Fruit fly (Drosophila melanogaster) whole organism, pupa: ENCODE data around the gene Alg2.

ENCODE experiments used
- CG10348 ChIP-seq: fragments of 200-800 bp; sonication (Bioruptor generic); IDR thresholded peaks from 2 replicates; pipeline ENCODE4 v1.3.6; 2022; ENCODE audit warnings: missing biosample characterization, missing genetic modification characterization
- CG12605 ChIP-seq: fragments of 200-800 bp; sonication (Bioruptor generic); IDR thresholded peaks from 2 replicates; pipeline ENCODE4 v1.3.6; 2022; ENCODE audit warnings: missing biosample characterization, missing genetic modification characterization
- CG13204 ChIP-seq: fragments of 200-800 bp; sonication (Bioruptor generic); optimal IDR thresholded peaks from 2 replicates; lab custom pipeline; 2018; ENCODE audit warnings: missing biosample characterization, mild to moderate bottlenecking, missing genetic modification characterization, moderate library complexity
- CG14655 ChIP-seq: fragments of 200-800 bp; sonication (Bioruptor generic); optimal IDR thresholded peaks from 3 replicates; lab custom pipeline; 2017; ENCODE audit warnings: mild to moderate bottlenecking, missing biosample characterization, missing genetic modification reagents, missing genetic modification characterization
- CG15710 ChIP-seq: fragments of 200-800 bp; sonication (Bioruptor generic); optimal IDR thresholded peaks from 2 replicates; lab custom pipeline; 2018; ENCODE audit warnings: missing biosample characterization, mild to moderate bottlenecking, missing genetic modification characterization, moderate library complexity
- CG17806 ChIP-seq: fragments of 200-800 bp; sonication (Bioruptor generic); optimal IDR thresholded peaks from 2 replicates; lab custom pipeline; 2018; ENCODE audit warnings: missing biosample characterization, mild to moderate bottlenecking, missing genetic modification characterization, moderate library complexity
- CG32121 ChIP-seq: fragments of 200-800 bp; sonication (Bioruptor generic); IDR thresholded peaks from 2 replicates; pipeline ENCODE4 v1.3.6; 2022; ENCODE audit warnings: missing biosample characterization, missing genetic modification characterization
- CG34367 ChIP-seq: fragments of 200-800 bp; sonication (Bioruptor generic); optimal IDR thresholded peaks from 2 replicates; lab custom pipeline; 2018; ENCODE audit warnings: missing biosample characterization, mild to moderate bottlenecking, missing genetic modification characterization
- CG4496 ChIP-seq: fragments of 200-800 bp; sonication (Bioruptor generic); IDR thresholded peaks from 3 replicates; pipeline ENCODE4 v1.3.6; 2022; ENCODE audit warnings: missing biosample characterization, missing genetic modification characterization
- CG8159 ChIP-seq: fragments of 200-800 bp; sonication (Bioruptor generic); optimal IDR thresholded peaks from 3 replicates; lab custom pipeline; 2018; ENCODE audit warnings: missing biosample characterization, mild to moderate bottlenecking, missing genetic modification characterization, moderate library complexity
- CG8301 ChIP-seq: fragments of 200-800 bp; sonication (Bioruptor generic); optimal IDR thresholded peaks from 2 replicates; lab custom pipeline; 2018; ENCODE audit warnings: missing biosample characterization, mild to moderate bottlenecking, missing genetic modification characterization
- CG9948 ChIP-seq: fragments of 200-800 bp; sonication (Bioruptor generic); optimal IDR thresholded peaks from 2 replicates; lab custom pipeline; 2018; ENCODE audit warnings: missing biosample characterization, mild to moderate bottlenecking, missing genetic modification characterization, moderate library complexity
- D1 ChIP-seq: fragments of 200-800 bp; sonication (Bioruptor generic); optimal IDR thresholded peaks from 2 replicates; lab custom pipeline; 2018; ENCODE audit warnings: missing biosample characterization, mild to moderate bottlenecking, missing genetic modification characterization, moderate library complexity
- EcR ChIP-seq: fragments of 200-800 bp; sonication (Bioruptor generic); optimal IDR thresholded peaks from 3 replicates; lab custom pipeline; 2019; ENCODE audit warnings: missing biosample characterization, missing genetic modification characterization, mild to moderate bottlenecking, moderate library complexity, missing genetic modification reagents
- Ets98B ChIP-seq: fragments of 200-800 bp; sonication (Bioruptor generic); IDR thresholded peaks from 2 replicates; pipeline ENCODE4 v1.3.6; 2022; ENCODE audit warnings: missing biosample characterization, missing genetic modification characterization
- Pif1A ChIP-seq: fragments of 200-800 bp; sonication (Bioruptor generic); optimal IDR thresholded peaks from 3 replicates; lab custom pipeline; 2016; ENCODE audit warnings: missing biosample characterization, missing genetic modification characterization
- Pif1B ChIP-seq: fragments of 200-800 bp; sonication (Bioruptor generic); optimal IDR thresholded peaks from 3 replicates; lab custom pipeline; 2016; ENCODE audit warnings: missing biosample characterization, missing genetic modification characterization
- Snoo ChIP-seq: fragments of 200-800 bp; sonication (Bioruptor generic); optimal IDR thresholded peaks from 3 replicates; lab custom pipeline; 2017; ENCODE audit warnings: missing biosample characterization, mild to moderate bottlenecking, missing genetic modification characterization, inconsistent platforms
- fd96Ca ChIP-seq: fragments of 200-800 bp; sonication (Bioruptor generic); IDR thresholded peaks from 3 replicates; pipeline ENCODE4 v1.3.6; 2022; ENCODE audit warnings: missing biosample characterization, missing genetic modification characterization
- gl ChIP-seq: fragments of 200-800 bp; sonication (Bioruptor generic); optimal IDR thresholded peaks from 2 replicates; lab custom pipeline; 2018; ENCODE audit warnings: missing biosample characterization, mild to moderate bottlenecking, missing genetic modification characterization
- rn ChIP-seq: fragments of 200-800 bp; sonication (Bioruptor generic); IDR thresholded peaks from 2 replicates; pipeline ENCODE4 v1.3.6; 2022; ENCODE audit warnings: missing biosample characterization, missing genetic modification characterization

The Alg2 gene

DNA sequence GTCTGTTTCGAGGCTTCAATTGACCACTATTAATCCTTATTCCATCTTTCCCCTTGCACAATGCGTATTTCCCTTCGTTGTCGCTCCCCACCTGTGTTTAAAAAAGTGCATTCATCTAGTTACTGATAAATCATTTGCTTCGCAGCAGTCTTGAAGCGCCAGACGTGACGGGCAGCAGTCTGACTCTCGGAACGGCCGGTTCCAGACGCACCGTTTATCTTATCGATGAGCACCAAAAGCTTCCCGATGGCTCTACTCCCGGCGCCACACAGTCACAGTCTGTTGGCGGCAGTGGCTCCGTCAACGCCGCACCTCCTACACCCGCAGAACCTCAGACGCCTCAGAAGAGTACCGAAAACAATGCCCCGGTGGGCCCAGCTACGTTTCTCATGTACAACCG lies 40.5 kb downstream of the Alg2 start, which contains the start of gene CG42494:
CG42494 (plus strand) TSS at position 301 of the 400 bp plus-strand sequence.
- TF ChIP-seq CG17806 (tag; lab: Kevin White, UChicago) (no peak), CG12605 (GFP tag; lab: Robert Waterston, UW) (no peak), EcR (no peak), CG14655 (GFP tag; lab: Kevin White, UChicago) (no peak), rn (GFP tag; lab: Robert Waterston, UW) (no peak), D1 (no peak), CG15710 (tag; lab: Kevin White, UChicago) (no peak), fd96Ca (no peak), CG9948 (tag; lab: Kevin White, UChicago) (no peak), CG32121 (GFP tag; lab: Robert Waterston, UW) (no peak), CG34367 (no peak), gl (tag; lab: Kevin White, UChicago) (no peak), CG4496 (GFP tag; lab: Robert Waterston, UW) (no peak), Ets98B (GFP tag; lab: Robert Waterston, UW) (no peak), CG8301 (no peak), Snoo (tag; lab: Kevin White, UChicago) (no peak), Pif1B (GFP tag; lab: Kevin White, UChicago) (no peak), Pif1A (GFP tag; lab: Kevin White, UChicago) (no peak), CG13204 (GFP tag; lab: Kevin White, UChicago) (no peak), CG8159 (tag; lab: Kevin White, UChicago) (no peak)

DNA sequence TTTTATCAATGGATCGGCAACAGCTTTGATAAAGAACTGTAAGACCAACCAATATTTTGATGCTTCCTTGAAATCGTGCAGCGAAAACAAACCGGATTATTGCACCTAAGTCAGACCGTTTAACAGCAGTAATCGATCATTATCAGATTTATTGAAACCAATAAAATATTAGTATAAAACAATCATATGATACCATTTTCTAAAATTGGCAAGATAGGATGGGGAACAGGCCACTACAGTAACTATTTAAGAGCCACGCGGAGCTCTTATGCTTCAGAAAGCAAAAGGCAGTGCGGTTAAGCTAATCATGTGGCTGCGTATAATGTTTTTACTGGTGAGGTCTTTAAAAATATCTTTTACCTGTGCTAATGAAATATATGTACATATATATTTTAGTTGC lies 42.8 kb downstream of the Alg2 start, which contains the start of gene CG32284:
CG32284 (plus strand) TSS at position 301 of the 400 bp plus-strand sequence.
- TF ChIP-seq CG12605 (GFP tag; lab: Robert Waterston, UW) (no peak), CG4496 (GFP tag; lab: Robert Waterston, UW) (no peak), CG17806 (tag; lab: Kevin White, UChicago) (no peak), CG14655 (GFP tag; lab: Kevin White, UChicago) (no peak), Pif1A (GFP tag; lab: Kevin White, UChicago) (no peak), CG34367 (no peak), CG13204 (GFP tag; lab: Kevin White, UChicago) (no peak), CG10348 (no peak), D1 (no peak), CG9948 (tag; lab: Kevin White, UChicago) (no peak)

DNA sequence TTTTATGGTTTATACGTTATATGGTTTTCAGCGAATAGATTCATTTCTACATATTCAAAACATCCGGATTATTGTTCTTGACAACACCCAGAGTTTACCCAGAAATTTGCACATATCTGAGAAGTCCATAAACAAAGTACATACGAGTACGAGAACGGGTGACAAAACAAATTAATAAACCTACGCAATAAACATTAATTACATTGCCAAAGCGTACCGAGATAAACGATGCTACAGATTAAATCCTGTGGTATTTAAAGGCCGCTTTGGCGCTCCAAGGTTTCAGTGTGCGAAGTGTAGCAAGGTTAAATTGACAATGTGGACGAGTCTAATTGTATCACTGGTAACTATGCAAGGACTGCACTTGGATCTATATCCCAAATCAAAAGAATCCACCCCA lies 43.7 kb downstream of the Alg2 start, which contains the start of gene CG14957:
CG14957 (plus strand) TSS at position 301 of the 400 bp plus-strand sequence.
- no peak for TF ChIP-seq CG12605 (GFP tag; lab: Robert Waterston, UW)
- no peak for TF ChIP-seq CG4496 (GFP tag; lab: Robert Waterston, UW)
- no peak for TF ChIP-seq CG9948 (tag; lab: Kevin White, UChicago)
- no peak for TF ChIP-seq D1
- no peak for TF ChIP-seq CG8301
- TF ChIP-seq Pif1B (GFP tag; lab: Kevin White, UChicago) = no peak
- TF ChIP-seq rn (GFP tag; lab: Robert Waterston, UW) = no peak
- no peak for TF ChIP-seq Pif1A (GFP tag; lab: Kevin White, UChicago)
- TF ChIP-seq CG13204 (GFP tag; lab: Kevin White, UChicago) = no peak
- no peak for TF ChIP-seq CG10348
- TF ChIP-seq CG17806 (tag; lab: Kevin White, UChicago) = no peak

DNA sequence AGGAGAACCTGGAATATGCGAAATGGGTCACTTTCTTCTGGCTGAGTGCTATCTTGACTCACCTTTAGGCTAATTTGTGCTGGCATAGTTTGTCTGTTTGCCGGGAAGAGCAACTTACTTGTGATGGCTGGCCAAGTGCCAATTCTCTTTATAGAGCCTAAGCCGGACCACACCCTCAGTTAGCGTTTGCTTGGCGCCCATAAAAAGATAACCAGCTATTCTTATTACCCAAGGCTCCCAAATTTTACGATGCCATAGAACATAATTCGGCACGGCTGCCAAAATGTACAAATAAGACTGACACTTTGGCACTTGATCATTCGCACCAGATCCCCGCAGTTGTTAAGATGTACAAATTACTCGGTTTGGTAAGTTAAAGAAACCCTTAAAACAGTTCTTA lies 46.0 kb downstream of the Alg2 start, which contains the start of the genes CG42525 and CG14958:
CG42525 (minus strand) TSS at position 101 of the 400 bp plus-strand sequence.
CG14958 (plus strand) TSS at position 332 of the 400 bp plus-strand sequence.
- TF ChIP-seq D1 (no peak), CG13204 (GFP tag; lab: Kevin White, UChicago) (no peak), CG10348 (no peak), Pif1B (GFP tag; lab: Kevin White, UChicago) (no peak), CG9948 (tag; lab: Kevin White, UChicago) (no peak), CG8159 (tag; lab: Kevin White, UChicago) (no peak), CG12605 (GFP tag; lab: Robert Waterston, UW) (no peak), Snoo (tag; lab: Kevin White, UChicago) (no peak), EcR (no peak), CG15710 (tag; lab: Kevin White, UChicago) (no peak), CG8301 (no peak), rn (GFP tag; lab: Robert Waterston, UW) (no peak)
- TF ChIP-seq, all 21 proteins: peak for 0

DNA sequence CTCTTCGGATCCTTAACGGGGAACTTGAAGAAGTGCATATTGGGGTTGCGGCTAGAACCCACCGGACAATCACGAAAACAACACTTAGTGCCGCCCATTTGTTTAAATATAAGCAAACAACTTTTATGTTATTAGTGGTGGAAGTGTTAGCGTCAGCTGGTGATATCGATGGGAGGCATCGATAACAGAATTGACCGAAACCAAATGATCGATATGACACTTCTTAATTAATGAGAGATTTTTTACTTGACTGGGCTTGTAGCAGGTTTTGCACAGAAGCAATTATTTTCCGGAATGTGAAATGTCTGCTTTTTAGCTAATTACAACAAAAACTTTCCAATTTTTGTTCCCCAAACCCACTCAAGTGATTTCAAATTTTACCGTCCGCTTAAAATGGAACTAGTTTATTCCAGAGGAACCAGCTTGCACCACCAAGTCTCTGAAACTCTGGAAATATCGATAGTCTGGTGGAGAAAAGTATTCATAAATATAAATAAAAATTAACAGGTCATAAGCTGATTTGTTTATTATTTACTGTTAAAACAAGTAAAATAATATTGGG lies 48.8 kb downstream of the Alg2 start, which contains the start of gene CG14965:
CG14965 (minus strand) TSS at position 159 of the 562 bp plus-strand sequence.
- TF ChIP-seq CG8159 (tag; lab: Kevin White, UChicago) (no peak), CG13204 (GFP tag; lab: Kevin White, UChicago) (no peak), Pif1B (GFP tag; lab: Kevin White, UChicago) (no peak), Pif1A (GFP tag; lab: Kevin White, UChicago) (no peak), CG10348 (no peak), fd96Ca (no peak), gl (tag; lab: Kevin White, UChicago) (no peak), CG17806 (tag; lab: Kevin White, UChicago) (no peak), CG32121 (GFP tag; lab: Robert Waterston, UW) (no peak), CG14655 (GFP tag; lab: Kevin White, UChicago) (no peak), Snoo (tag; lab: Kevin White, UChicago) (no peak)

DNA sequence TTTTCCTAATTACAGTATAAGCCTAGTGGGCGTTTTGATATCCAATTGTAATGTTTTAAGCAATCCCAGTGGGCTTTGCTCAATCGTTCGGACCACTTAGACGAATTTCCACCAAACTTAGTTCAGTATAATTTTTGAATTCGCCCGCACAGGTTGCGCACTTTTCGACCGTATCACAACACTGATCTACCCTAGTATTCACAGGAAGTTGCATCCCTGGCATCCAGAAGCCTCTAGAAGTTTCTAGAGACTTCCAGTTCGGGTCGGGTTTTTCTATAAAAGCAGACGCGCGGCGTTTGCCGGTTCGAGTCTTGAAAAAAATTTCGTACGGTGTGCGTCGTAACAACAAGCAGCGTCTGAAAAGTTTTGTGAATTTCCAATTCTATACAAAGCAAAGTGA lies 49.3 kb downstream of the Alg2 start, which contains the start of gene Hsp83:
Hsp83 (plus strand) TSS at position 58 of the 400 bp plus-strand sequence.
- TF ChIP-seq rn (GFP tag; lab: Robert Waterston, UW) (no peak), CG32121 (GFP tag; lab: Robert Waterston, UW) (peak; percentile 87), fd96Ca (peak; percentile 72; the same call in 2 of the 3 replicates), Snoo (tag; lab: Kevin White, UChicago) (peak; percentile 97), CG8159 (tag; lab: Kevin White, UChicago) (peak; percentile 72), CG12605 (GFP tag; lab: Robert Waterston, UW) (peak; percentile 94), D1 (no peak), CG17806 (tag; lab: Kevin White, UChicago) (peak; percentile 65), CG15710 (tag; lab: Kevin White, UChicago) (peak; percentile 76), CG8301 (no peak), gl (tag; lab: Kevin White, UChicago) (peak; percentile 95), Pif1B (GFP tag; lab: Kevin White, UChicago) (peak; percentile 92), Pif1A (GFP tag; lab: Kevin White, UChicago) (peak; percentile 96), CG13204 (GFP tag; lab: Kevin White, UChicago) (peak; percentile 95), CG14655 (GFP tag; lab: Kevin White, UChicago) (no peak), CG4496 (GFP tag; lab: Robert Waterston, UW) (peak; percentile 95), Ets98B (GFP tag; lab: Robert Waterston, UW) (peak; percentile 94), CG34367 (peak; percentile 89), CG10348 (no peak), EcR (peak; percentile 22), CG9948 (tag; lab: Kevin White, UChicago) (peak; percentile 58)
